Fruit fly (Drosophila melanogaster): ENCODE results near the gene Mcm3.

Gene Mcm3

dm6 chrX:5363116-5363515 is 39.5 kb downstream of the Mcm3 start:
- no peak for TF ChIP-seq pan (optimal IDR thresholded peaks at IDR 0.05)
- TF ChIP-seq CG8478 (optimal IDR thresholded peaks at IDR 0.05), result no peak
- TF ChIP-seq usp (GFP tag; optimal IDR thresholded peaks at IDR 0.05), result no peak
- no peak for TF ChIP-seq EcR (GFP tag; optimal IDR thresholded peaks at IDR 0.05)
- no peak for TF ChIP-seq Dll (optimal IDR thresholded peaks at IDR 0.05)
- TF ChIP-seq psq (optimal IDR thresholded peaks at IDR 0.05), result no peak

DNA sequence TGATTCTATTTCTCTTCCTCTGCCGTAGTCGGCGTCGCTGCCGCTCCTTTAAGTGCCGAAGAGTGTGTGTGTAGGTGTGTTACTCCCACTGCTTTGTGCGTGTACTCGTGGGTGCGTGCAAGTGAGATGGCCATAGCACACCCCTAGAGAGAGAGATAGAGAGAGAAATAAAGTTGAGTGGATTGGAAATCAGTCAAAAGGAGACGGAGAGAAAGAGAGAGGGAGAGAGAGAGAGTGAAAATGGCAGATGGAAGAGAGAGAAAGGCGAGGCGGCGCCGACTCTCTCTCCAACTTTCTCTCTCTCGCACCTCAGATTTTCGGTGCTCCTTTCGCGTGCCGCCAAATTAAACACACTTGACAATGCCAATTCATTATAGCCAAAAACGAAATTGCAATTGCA is 40.4 kb downstream of the Mcm3 start:
- TF ChIP-seq CG8478 (optimal IDR thresholded peaks at IDR 0.05) (no peak), pan (optimal IDR thresholded peaks at IDR 0.05) (no peak), EcR (GFP tag; optimal IDR thresholded peaks at IDR 0.05) (no peak), usp (GFP tag; optimal IDR thresholded peaks at IDR 0.05) (no peak), Dll (optimal IDR thresholded peaks at IDR 0.05) (no peak)
